Fruit fly (Drosophila melanogaster) whole organism, prepupa: ENCODE measurements around the gene CG11674.

ENCODE experiments used
- Blimp-1 ChIP-seq: fragments of 200-800 bp; sonication (Bioruptor generic); optimal IDR thresholded peaks from 3 replicates; lab custom pipeline; 2017; ENCODE audit warnings: missing biosample characterization, missing genetic modification characterization, mild to moderate bottlenecking, moderate library complexity, missing genetic modification reagents
- CG10631 ChIP-seq: fragments of 200-800 bp; sonication (Bioruptor generic); optimal IDR thresholded peaks from 2 replicates; lab custom pipeline; 2016; ENCODE audit warnings: missing biosample characterization, missing genetic modification characterization
- CG15336 ChIP-seq: fragments of 200-800 bp; sonication (Bioruptor generic); IDR thresholded peaks from 2 replicates; pipeline ENCODE4 v1.3.6; 2022; ENCODE audit warnings: missing biosample characterization, missing genetic modification characterization
- CG1621 ChIP-seq: fragments of 200-800 bp; sonication (Bioruptor generic); optimal IDR thresholded peaks from 3 replicates; lab custom pipeline; 2018; ENCODE audit warnings: missing biosample characterization, mild to moderate bottlenecking, missing genetic modification characterization
- CG16779 ChIP-seq: fragments of 200-800 bp; sonication (Bioruptor generic); optimal IDR thresholded peaks from 3 replicates; lab custom pipeline; 2017; ENCODE audit warnings: missing biosample characterization, mild to moderate bottlenecking, missing genetic modification characterization
- CG3032 ChIP-seq: fragments of 200-800 bp; optimal IDR thresholded peaks from 2 replicates; lab custom pipeline; 2019; ENCODE audit warnings: missing biosample characterization, mild to moderate bottlenecking, missing genetic modification characterization, moderate library complexity
- CG32006 ChIP-seq: fragments of 200-800 bp; sonication (Bioruptor generic); optimal IDR thresholded peaks from 3 replicates; lab custom pipeline; 2017; ENCODE audit warnings: missing biosample characterization, mild to moderate bottlenecking, missing genetic modification characterization
- CG3919 ChIP-seq: fragments of 200-800 bp; sonication (Bioruptor generic); optimal IDR thresholded peaks from 3 replicates; lab custom pipeline; 2016; ENCODE audit warnings: missing biosample characterization, missing genetic modification characterization
- CG4318 ChIP-seq: fragments of 200-800 bp; sonication (Bioruptor generic); optimal IDR thresholded peaks from 3 replicates; lab custom pipeline; 2017; ENCODE audit warnings: missing biosample characterization, mild to moderate bottlenecking, missing genetic modification characterization
- CG6163 ChIP-seq: fragments of 200-800 bp; sonication (Bioruptor generic); IDR thresholded peaks from 3 replicates; pipeline ENCODE4 v1.3.6; 2022; ENCODE audit warnings: missing biosample characterization, missing genetic modification characterization
- CG6276 ChIP-seq: fragments of 200-800 bp; sonication (Bioruptor generic); optimal IDR thresholded peaks from 2 replicates; lab custom pipeline; 2017; ENCODE audit warnings: missing biosample characterization, mild to moderate bottlenecking, missing genetic modification characterization
- CG6792 ChIP-seq: fragments of 200-800 bp; sonication (Bioruptor generic); optimal IDR thresholded peaks from 3 replicates; lab custom pipeline; 2016; ENCODE audit warnings: missing biosample characterization, missing genetic modification characterization
- CG6808 ChIP-seq: fragments of 200-800 bp; sonication (Bioruptor generic); optimal IDR thresholded peaks from 3 replicates; lab custom pipeline; 2017; ENCODE audit warnings: missing biosample characterization, missing genetic modification characterization, mild to moderate bottlenecking, moderate library complexity, missing genetic modification reagents
- CG7368 ChIP-seq: fragments of 200-800 bp; sonication (Bioruptor generic); optimal IDR thresholded peaks from 3 replicates; lab custom pipeline; 2016; ENCODE audit warnings: missing biosample characterization, missing genetic modification characterization
- CG8119 ChIP-seq: fragments of 200-800 bp; sonication (Bioruptor generic); IDR thresholded peaks from 3 replicates; pipeline ENCODE4 v1.3.6; 2022; ENCODE audit warnings: missing biosample characterization, missing genetic modification characterization
- CG8319 ChIP-seq: fragments of 200-800 bp; sonication (Bioruptor generic); optimal IDR thresholded peaks from 3 replicates; lab custom pipeline; 2016; ENCODE audit warnings: missing biosample characterization, missing genetic modification characterization
- CG9139 ChIP-seq: fragments of 200-800 bp; sonication (Bioruptor generic); optimal IDR thresholded peaks from 3 replicates; lab custom pipeline; 2017; ENCODE audit warnings: missing biosample characterization, mild to moderate bottlenecking, missing genetic modification characterization
- Eip75B ChIP-seq: fragments of 200-800 bp; sonication (Bioruptor generic); optimal IDR thresholded peaks from 3 replicates; lab custom pipeline; 2016; ENCODE audit warnings: missing biosample characterization, missing genetic modification characterization
- Eip78C ChIP-seq: fragments of 200-800 bp; sonication (Bioruptor generic); peaks from one replicate; lab custom pipeline; 2016; ENCODE audit warnings: missing biosample characterization, missing genetic modification characterization
- Eip93F ChIP-seq: fragments of 200-800 bp; sonication (Bioruptor generic); optimal IDR thresholded peaks from 2 replicates; lab custom pipeline; 2016; ENCODE audit warnings: missing biosample characterization, mild to moderate bottlenecking, missing genetic modification characterization
- Ets21C ChIP-seq: fragments of 200-800 bp; sonication (Bioruptor generic); optimal IDR thresholded peaks from 3 replicates; lab custom pipeline; 2016; ENCODE audit warnings: missing biosample characterization, missing genetic modification characterization
- Ets96B ChIP-seq: fragments of 200-800 bp; optimal IDR thresholded peaks from 2 replicates; lab custom pipeline; 2019; ENCODE audit warnings: missing biosample characterization, mild to moderate bottlenecking, missing genetic modification characterization, moderate library complexity
- Gug ChIP-seq: fragments of 200-800 bp; sonication (Bioruptor generic); IDR thresholded peaks from 2 replicates; pipeline ENCODE4 v1.3.6; 2022; ENCODE audit warnings: missing biosample characterization, missing genetic modification characterization
- Lpt ChIP-seq: fragments of 200-800 bp; sonication (Bioruptor generic); optimal IDR thresholded peaks from 3 replicates; lab custom pipeline; 2016; ENCODE audit warnings: missing biosample characterization, missing genetic modification characterization
- Met ChIP-seq: fragments of 200-800 bp; sonication (Bioruptor generic); optimal IDR thresholded peaks from 3 replicates; lab custom pipeline; 2016; ENCODE audit warnings: missing biosample characterization, missing genetic modification characterization
- Smox ChIP-seq: fragments of 200-800 bp; sonication (Bioruptor generic); optimal IDR thresholded peaks from 3 replicates; lab custom pipeline; 2016; ENCODE audit warnings: missing biosample characterization, missing genetic modification characterization
- Sox102F ChIP-seq: fragments of 200-800 bp; sonication (Bioruptor generic); optimal IDR thresholded peaks from 2 replicates; lab custom pipeline; 2016; ENCODE audit warnings: missing biosample characterization, mild to moderate bottlenecking, missing genetic modification characterization
- Sox14 ChIP-seq: fragments of 200-800 bp; sonication (Bioruptor generic); optimal IDR thresholded peaks from 3 replicates; lab custom pipeline; 2016; ENCODE audit warnings: missing biosample characterization, missing genetic modification characterization
- achi ChIP-seq: fragments of 200-800 bp; sonication (Bioruptor generic); optimal IDR thresholded peaks from 3 replicates; lab custom pipeline; 2016; ENCODE audit warnings: missing biosample characterization, missing genetic modification characterization
- dac ChIP-seq: fragments of 200-800 bp; sonication (Bioruptor generic); optimal IDR thresholded peaks from 2 replicates; lab custom pipeline; 2017; ENCODE audit warnings: missing biosample characterization, mild to moderate bottlenecking, missing genetic modification characterization
- dsx ChIP-seq: fragments of 200-800 bp; optimal IDR thresholded peaks from 3 replicates; lab custom pipeline; 2019; ENCODE audit warnings: missing biosample characterization, mild to moderate bottlenecking, missing genetic modification characterization, moderate library complexity; ENCODE audit not compliant: poor library complexity, severe bottlenecking
- eg ChIP-seq: fragments of 200-800 bp; sonication (Bioruptor generic); IDR thresholded peaks from 3 replicates; pipeline ENCODE4 v1.3.6; 2022; ENCODE audit warnings: missing biosample characterization, missing genetic modification characterization
- esn ChIP-seq: fragments of 200-800 bp; sonication (Bioruptor generic); optimal IDR thresholded peaks from 2 replicates; lab custom pipeline; 2016; ENCODE audit warnings: missing biosample characterization, mild to moderate bottlenecking, missing genetic modification characterization, moderate library complexity
- fd59A ChIP-seq: fragments of 200-800 bp; sonication (Bioruptor generic); optimal IDR thresholded peaks from 2 replicates; lab custom pipeline; 2017; ENCODE audit warnings: missing biosample characterization, mild to moderate bottlenecking, missing genetic modification characterization, missing genetic modification reagents
- fkh ChIP-seq: fragments of 200-800 bp; sonication (Bioruptor generic); optimal IDR thresholded peaks from 3 replicates; lab custom pipeline; 2017; ENCODE audit warnings: missing biosample characterization, mild to moderate bottlenecking, missing genetic modification characterization, moderate library complexity
- lz ChIP-seq: fragments of 200-800 bp; sonication (Bioruptor generic); optimal IDR thresholded peaks from 3 replicates; lab custom pipeline; 2016; ENCODE audit warnings: missing biosample characterization, missing genetic modification characterization
- pdm3 ChIP-seq: fragments of 200-800 bp; sonication (Bioruptor generic); optimal IDR thresholded peaks from 3 replicates; lab custom pipeline; 2016; ENCODE audit warnings: missing biosample characterization, missing genetic modification characterization
- salr ChIP-seq, 2 experiments: fragments of 200-800 bp; sonication (Bioruptor generic); optimal IDR thresholded peaks; 3 replicates each; lab custom pipeline; 2016 to 2018; ENCODE audit warnings: missing biosample characterization in 2 of 2, missing genetic modification characterization in 2 of 2, mild to moderate bottlenecking in 1 of 2
- spab ChIP-seq: fragments of 200-800 bp; sonication (Bioruptor generic); optimal IDR thresholded peaks from 2 replicates; lab custom pipeline; 2017; ENCODE audit warnings: missing biosample characterization, mild to moderate bottlenecking, missing genetic modification characterization, missing genetic modification reagents
- ss ChIP-seq, 2 experiments: fragments of 200-800 bp; sonication (Bioruptor generic); optimal IDR thresholded peaks; 2 replicates in 1 of 2; 3 replicates in 1 of 2; lab custom pipeline; 2017 to 2018; ENCODE audit warnings: mild to moderate bottlenecking in 2 of 2, missing biosample characterization in 2 of 2, missing genetic modification characterization in 2 of 2, moderate library complexity in 1 of 2
- svp ChIP-seq: fragments of 200-800 bp; sonication (Bioruptor generic); peaks from one replicate; lab custom pipeline; 2016; ENCODE audit warnings: missing biosample characterization, missing genetic modification characterization
- topi ChIP-seq: fragments of 200-800 bp; sonication (Bioruptor generic); optimal IDR thresholded peaks from 3 replicates; lab custom pipeline; 2016; ENCODE audit warnings: missing biosample characterization, missing genetic modification characterization
- vri ChIP-seq: fragments of 200-800 bp; sonication (Bioruptor generic); optimal IDR thresholded peaks from 3 replicates; lab custom pipeline; 2016; ENCODE audit warnings: missing biosample characterization, mild to moderate bottlenecking, missing genetic modification characterization

Gene CG11674

dm6 chrX:14213509-14214154 lies 12.0 kb downstream of the CG11674 start (continued):
- no peak for TF ChIP-seq Smox (GFP tag; lab: Kevin White, UChicago)
- no peak for TF ChIP-seq Ets21C (GFP tag; lab: Kevin White, UChicago)
- TF ChIP-seq Lpt: peak; percentile 34
- peak; percentile 51 for TF ChIP-seq CG6276 (GFP tag; lab: Kevin White, UChicago)
- TF ChIP-seq fd59A (GFP tag; lab: Kevin White, UChicago): no peak
- TF ChIP-seq CG6808 (GFP tag; lab: Kevin White, UChicago): peak; percentile 51
- no peak for TF ChIP-seq dsx (GFP tag; lab: Kevin White, UChicago)
- peak; percentile 66 for TF ChIP-seq CG15336 (GFP tag; lab: Robert Waterston, UW)
- TF ChIP-seq vri (GFP tag; lab: Kevin White, UChicago): no peak
- TF ChIP-seq CG8119 (GFP tag; lab: Robert Waterston, UW): peak; percentile 54; the same call in 2 of the 3 replicates
- peak; percentile 18 for TF ChIP-seq fkh (GFP tag; lab: Kevin White, UChicago)
- TF ChIP-seq Eip75B: peak; percentile 16
- TF ChIP-seq esn (GFP tag; lab: Kevin White, UChicago): no peak
- TF ChIP-seq CG3032 (tag; lab: Kevin White, UChicago): no peak
- no peak for TF ChIP-seq CG16779
- no peak for TF ChIP-seq Sox102F (GFP tag; lab: Kevin White, UChicago)
- TF ChIP-seq spab: no peak
- peak; percentile 2 for TF ChIP-seq Sox14
- no peak for TF ChIP-seq Ets96B (tag; lab: Kevin White, UChicago)
- TF ChIP-seq CG10631: peak; percentile 12
- no peak for TF ChIP-seq topi
- TF ChIP-seq CG8319 (GFP tag; lab: Kevin White, UChicago): no peak
- no peak for TF ChIP-seq ss (GFP tag; optimal IDR thresholded peaks at IDR 0.05; lab: Kevin White, UChicago)
- TF ChIP-seq, all 60 proteins: peak for 22

- TF ChIP-seq CG9139 (GFP tag; lab: Kevin White, UChicago) (peak; percentile 38), CG6808 (GFP tag; lab: Kevin White, UChicago) (peak; percentile 1), topi (no peak), dsx (GFP tag; lab: Kevin White, UChicago) (peak; percentile 12), svp (GFP tag; lab: Kevin White, UChicago) (peak; percentile 47), pdm3 (GFP tag; lab: Kevin White, UChicago) (no peak), fkh (GFP tag; lab: Kevin White, UChicago) (no peak), Eip78C (GFP tag; lab: Kevin White, UChicago) (peak; percentile 4), eg (GFP tag; lab: Robert Waterston, UW) (peak; percentile 18; the same call in 1 of the 3 replicates), ss (GFP tag; optimal IDR thresholded peaks at IDR 0.05; lab: Kevin White, UChicago) (peak; percentile 23 to 48), achi (GFP tag; lab: Kevin White, UChicago) (no peak), CG6163 (0 out of 3 replicates have a peak, but pooled peaks have one; percentile 42), CG6792 (GFP tag; lab: Kevin White, UChicago) (no peak), dac (GFP tag; lab: Kevin White, UChicago) (no peak), CG1621 (peak; percentile 61)
Observed at dm6 chrX:14212147-14212792, 13.4 kb downstream of the CG11674 start.

dm6 chrX:14211250-14211944 lies 14.3 kb downstream of the CG11674 start:
- TF ChIP-seq CG15336 (GFP tag; lab: Robert Waterston, UW): peak; percentile 14
- TF ChIP-seq CG3919 (GFP tag; lab: Kevin White, UChicago): no peak
- no peak for TF ChIP-seq CG10631
- peak; percentile 30 for TF ChIP-seq CG3032 (tag; lab: Kevin White, UChicago)
- no peak for TF ChIP-seq Blimp-1 (GFP tag; lab: Kevin White, UChicago)
- TF ChIP-seq salr (GFP tag; optimal IDR thresholded peaks at IDR 0.05; lab: Kevin White, UChicago): peak in 1 of 2 experiments; percentile 49
- no peak for TF ChIP-seq dac (GFP tag; lab: Kevin White, UChicago)
- TF ChIP-seq CG7368 (GFP tag; lab: Kevin White, UChicago): no peak
- peak; percentile 11 for TF ChIP-seq vri (GFP tag; lab: Kevin White, UChicago)
- TF ChIP-seq CG9139 (GFP tag; lab: Kevin White, UChicago): no peak
- peak; percentile 30 for TF ChIP-seq Met
- TF ChIP-seq CG16779: no peak
- TF ChIP-seq Gug (GFP tag; lab: Robert Waterston, UW): no peak
- TF ChIP-seq lz (GFP tag; lab: Kevin White, UChicago): no peak
- peak; percentile 76 for TF ChIP-seq CG32006 (GFP tag; lab: Kevin White, UChicago)
- TF ChIP-seq Sox102F (GFP tag; lab: Kevin White, UChicago): peak; percentile 10
- peak; percentile 40 for TF ChIP-seq CG4318 (GFP tag; lab: Kevin White, UChicago)
- TF ChIP-seq Eip93F (GFP tag; lab: Kevin White, UChicago): no peak
- TF ChIP-seq Smox (GFP tag; lab: Kevin White, UChicago): peak; percentile 15
- TF ChIP-seq spab: peak; percentile 29
